Fruit fly (Drosophila melanogaster): ENCODE data around the gene Irp-1A.

The Irp-1A gene

DNA sequence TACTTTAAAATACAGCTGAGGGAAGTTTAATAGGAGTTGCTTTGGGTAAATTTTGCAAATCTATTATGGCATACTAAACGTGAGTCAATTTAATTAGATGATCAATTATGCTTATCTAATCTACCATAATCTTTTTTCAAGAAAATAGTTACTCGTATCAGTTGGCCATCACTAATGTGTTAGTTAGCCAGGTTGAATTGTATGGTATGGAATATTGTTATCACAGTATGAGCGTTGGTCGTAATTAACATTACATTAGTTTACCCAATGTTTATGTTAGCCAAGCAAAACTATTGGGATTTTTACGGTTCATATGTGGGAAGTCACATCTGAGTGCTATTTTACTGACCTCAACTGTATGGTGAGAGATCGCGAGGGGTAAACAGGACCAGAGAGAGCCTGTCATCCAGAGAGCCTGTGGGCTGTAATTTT lies 50.8 kb downstream of the Irp-1A start (continued):
- no peak for TF ChIP-seq ci (GFP tag; IDR thresholded peaks at IDR 0.05)
- no peak for TF ChIP-seq ash1 (GFP tag; optimal IDR thresholded peaks at IDR 0.05)
- TF ChIP-seq slbo (GFP tag; IDR thresholded peaks at IDR 0.05), result no peak
- TF ChIP-seq vvl (GFP tag; IDR thresholded peaks at IDR 0.05), result peak; percentile 63
- TF ChIP-seq zf30C (GFP tag; optimal IDR thresholded peaks at IDR 0.05), result no peak
- peak; percentile 6 for TF ChIP-seq sd (tag; optimal IDR thresholded peaks at IDR 0.05)
- peak; percentile 64 for TF ChIP-seq CG13424 (tag; optimal IDR thresholded peaks at IDR 0.05)
- peak; percentile 63 for TF ChIP-seq Nf-YB (GFP tag; optimal IDR thresholded peaks at IDR 0.05)
- TF ChIP-seq CG34376 (GFP tag; optimal IDR thresholded peaks at IDR 0.05), result peak; percentile 27
- TF ChIP-seq CG3163 (GFP tag; optimal IDR thresholded peaks at IDR 0.05), result peak; percentile 55
- peak; percentile 76; the same call in 2 of the 3 replicates for TF ChIP-seq zfh1 (GFP tag; IDR thresholded peaks at IDR 0.05)
- no peak for TF ChIP-seq Poxn (GFP tag; IDR thresholded peaks at IDR 0.05)
- no peak for TF ChIP-seq Ravus (GFP tag; IDR thresholded peaks at IDR 0.05)
- peak; percentile 35 for TF ChIP-seq CG30020 (tag; optimal IDR thresholded peaks at IDR 0.05)
- no peak for TF ChIP-seq hth (optimal IDR thresholded peaks at IDR 0.05)
- TF ChIP-seq gcm (GFP tag; optimal IDR thresholded peaks at IDR 0.05), result peak; percentile 80
- TF ChIP-seq CG13775 (GFP tag; optimal IDR thresholded peaks at IDR 0.05), result peak; percentile 88
- peak; percentile 92; the same call in 2 of the 3 replicates for TF ChIP-seq CG17361 (GFP tag; IDR thresholded peaks at IDR 0.05)
- TF ChIP-seq ttk (GFP tag; IDR thresholded peaks at IDR 0.05), result no peak
- TF ChIP-seq CG17186 (GFP tag; optimal IDR thresholded peaks at IDR 0.05), result peak; percentile 40
- no peak for TF ChIP-seq H15 (GFP tag; IDR thresholded peaks at IDR 0.05)
- no peak for TF ChIP-seq CG12299 (tag; optimal IDR thresholded peaks at IDR 0.05)
- TF ChIP-seq her (GFP tag; optimal IDR thresholded peaks at IDR 0.05), result peak; percentile 41
- TF ChIP-seq Hsf (GFP tag; optimal IDR thresholded peaks at IDR 0.05), result peak; percentile 75
- TF ChIP-seq pros (GFP tag; optimal IDR thresholded peaks at IDR 0.05), result no peak
- TF ChIP-seq lov (optimal IDR thresholded peaks at IDR 0.05), result no peak
- no peak for TF ChIP-seq lov (GFP tag; IDR thresholded peaks at IDR 0.05)
- no peak for TF ChIP-seq sna (GFP tag; IDR thresholded peaks at IDR 0.05; ENCODE audit: partially characterized antibody)
- no peak for TF ChIP-seq CG6654 (GFP tag; optimal IDR thresholded peaks at IDR 0.05)
- no peak for TF ChIP-seq CTCF (GFP tag; optimal IDR thresholded peaks at IDR 0.05)
- peak; percentile 19 for TF ChIP-seq gcm2 (GFP tag; optimal IDR thresholded peaks at IDR 0.05)
- no peak for TF ChIP-seq CG8478 (optimal IDR thresholded peaks at IDR 0.05)
- TF ChIP-seq br (optimal IDR thresholded peaks at IDR 0.05), result no peak
- TF ChIP-seq Hr39 (optimal IDR thresholded peaks at IDR 0.05), result no peak
- no peak for TF ChIP-seq gsb (GFP tag; IDR thresholded peaks at IDR 0.05)
- TF ChIP-seq MTF-1 (GFP tag; optimal IDR thresholded peaks at IDR 0.05; ENCODE audit: borderline replicate concordance), result no peak
- TF ChIP-seq CG34224 (GFP tag; IDR thresholded peaks at IDR 0.05; ENCODE audit: partially characterized antibody), result no peak
- peak; percentile 63 for TF ChIP-seq CG12155 (GFP tag; optimal IDR thresholded peaks at IDR 0.05)
- no peak for TF ChIP-seq CG16813 (GFP tag; IDR thresholded peaks at IDR 0.05; ENCODE audit: partially characterized antibody)
- peak; percentile 85 for TF ChIP-seq CG7556 (GFP tag; optimal IDR thresholded peaks at IDR 0.05)
- no peak for TF ChIP-seq Dref (GFP tag; IDR thresholded peaks at IDR 0.05)
- peak; percentile 68 for TF ChIP-seq fd96Cb (tag; optimal IDR thresholded peaks at IDR 0.05)
- peak; percentile 62; the same call in 2 of the 3 replicates for TF ChIP-seq CG11695 (GFP tag; IDR thresholded peaks at IDR 0.05)
- TF ChIP-seq ind (GFP tag; optimal IDR thresholded peaks at IDR 0.05), result peak; percentile 68
- TF ChIP-seq fu2 (GFP tag; optimal IDR thresholded peaks at IDR 0.05), result peak; percentile 39
- TF ChIP-seq mirr (GFP tag; optimal IDR thresholded peaks at IDR 0.05), result no peak
- no peak for TF ChIP-seq CG14050 (GFP tag; IDR thresholded peaks at IDR 0.05)
- TF ChIP-seq abd-A (tag; optimal IDR thresholded peaks at IDR 0.05), result no peak
- TF ChIP-seq chn (GFP tag; optimal IDR thresholded peaks at IDR 0.05), result peak; percentile 84
- TF ChIP-seq hb (GFP tag; IDR thresholded peaks at IDR 0.05; ENCODE audit: partially characterized antibody), result no peak
- TF ChIP-seq CG31224 (GFP tag; IDR thresholded peaks at IDR 0.05), result no peak
- peak; percentile 81 for TF ChIP-seq CG2202 (tag; optimal IDR thresholded peaks at IDR 0.05)
- TF ChIP-seq az2 (GFP tag; optimal IDR thresholded peaks at IDR 0.05), result peak; percentile 77
- peak; percentile 27 for TF ChIP-seq CG13296 (GFP tag; optimal IDR thresholded peaks at IDR 0.05)
